Fruit fly (Drosophila melanogaster) whole organism, embryonic: ENCODE measurements around the gene CG13272.
A peak's percentile ranks its signal among the peaks of the same experiment; 100 is the strongest.

ENCODE experiments used
- Antp ChIP-seq: fragments of 200-800 bp; sonication (Bioruptor generic); optimal IDR thresholded peaks from 3 replicates; lab custom pipeline; 2016; ENCODE audit warnings: missing biosample characterization, missing genetic modification characterization
- Bgb ChIP-seq: fragments of 200-800 bp; sonication (Bioruptor generic); IDR thresholded peaks from 2 replicates; pipeline ENCODE4 v1.3.6; 2022; ENCODE audit warnings: missing biosample characterization, missing genetic modification characterization; ENCODE audit not compliant: partially characterized antibody
- CG13624 ChIP-seq: fragments of 200-800 bp; sonication (Bioruptor generic); optimal IDR thresholded peaks from 2 replicates; lab custom pipeline; 2016; ENCODE audit warnings: missing biosample characterization, missing genetic modification characterization
- CG14014 ChIP-seq: fragments of 200-800 bp; sonication (Bioruptor generic); IDR thresholded peaks from 2 replicates; pipeline ENCODE4 v1.3.6; 2022; ENCODE audit warnings: missing biosample characterization, missing genetic modification characterization
- CG15514 ChIP-seq: fragments of 200-800 bp; sonication (Bioruptor generic); optimal IDR thresholded peaks from 3 replicates; lab custom pipeline; 2017; ENCODE audit warnings: missing biosample characterization, missing genetic modification characterization, mild to moderate bottlenecking, moderate library complexity, missing genetic modification reagents
- CG16863 ChIP-seq: fragments of 200-800 bp; sonication (Bioruptor generic); optimal IDR thresholded peaks from 3 replicates; lab custom pipeline; 2016; ENCODE audit warnings: missing biosample characterization, missing genetic modification characterization
- CG17328 ChIP-seq: fragments of 200-800 bp; sonication (Bioruptor generic); IDR thresholded peaks from 2 replicates; pipeline ENCODE4 v1.3.6; 2022; ENCODE audit warnings: missing biosample characterization, missing genetic modification characterization
- CG18476 ChIP-seq: fragments of 200-800 bp; sonication (Bioruptor generic); optimal IDR thresholded peaks from 2 replicates; lab custom pipeline; 2016; ENCODE audit warnings: missing biosample characterization, mild to moderate bottlenecking, missing genetic modification characterization
- CG3163 ChIP-seq: fragments of 200-800 bp; sonication (Bioruptor generic); optimal IDR thresholded peaks from 3 replicates; lab custom pipeline; 2016; ENCODE audit warnings: missing biosample characterization, missing genetic modification characterization
- CG32772 ChIP-seq: fragments of 200-800 bp; sonication (Bioruptor generic); IDR thresholded peaks from 2 replicates; pipeline ENCODE4 v1.3.6; 2022; ENCODE audit warnings: missing biosample characterization, missing genetic modification characterization
- CG4328 ChIP-seq: fragments of 200-800 bp; sonication (Bioruptor generic); optimal IDR thresholded peaks from 3 replicates; lab custom pipeline; 2017; ENCODE audit warnings: missing biosample characterization, missing genetic modification reagents, missing genetic modification characterization
- CG7786 ChIP-seq: fragments of 200-800 bp; sonication (Bioruptor generic); optimal IDR thresholded peaks from 2 replicates; lab custom pipeline; 2016; ENCODE audit warnings: missing biosample characterization, missing genetic modification characterization
- CG7839 ChIP-seq: fragments of 200-800 bp; sonication (Bioruptor generic); optimal IDR thresholded peaks from 3 replicates; lab custom pipeline; 2018; ENCODE audit warnings: missing biosample characterization, mild to moderate bottlenecking, missing genetic modification characterization, moderate library complexity
- CG9609 ChIP-seq: fragments of 200-800 bp; sonication (Bioruptor generic); optimal IDR thresholded peaks from 3 replicates; lab custom pipeline; 2016; ENCODE audit warnings: missing biosample characterization, missing genetic modification characterization
- CG9932 ChIP-seq: fragments of 200-800 bp; sonication (Bioruptor generic); IDR thresholded peaks from 2 replicates; pipeline ENCODE4 v1.3.6; 2022; ENCODE audit warnings: missing biosample characterization, missing genetic modification characterization
- D19A ChIP-seq: fragments of 200-800 bp; optimal IDR thresholded peaks from 3 replicates; lab custom pipeline; 2019; ENCODE audit warnings: missing biosample characterization, mild to moderate bottlenecking, missing genetic modification characterization, moderate library complexity
- Deaf1 ChIP-seq: fragments of 200-800 bp; optimal IDR thresholded peaks from 3 replicates; lab custom pipeline; 2019; ENCODE audit warnings: missing biosample characterization, mild to moderate bottlenecking, missing genetic modification characterization, moderate library complexity
- Dp ChIP-seq: fragments of 200-800 bp; sonication (Bioruptor generic); optimal IDR thresholded peaks from 2 replicates; lab custom pipeline; 2018; ENCODE audit warnings: missing biosample characterization, mild to moderate bottlenecking, missing genetic modification characterization, moderate library complexity
- GATAe ChIP-seq: fragments of 200-800 bp; sonication (Bioruptor generic); conservative IDR thresholded peaks from 2 replicates; pipeline ENCODE4 v1.3.6; 2022; ENCODE audit warnings: missing biosample characterization, missing genetic modification characterization
- Gsc ChIP-seq: fragments of 200-800 bp; sonication (Bioruptor generic); IDR thresholded peaks from 2 replicates; pipeline ENCODE4 v1.3.6; 2022; ENCODE audit warnings: missing biosample characterization, missing genetic modification characterization
- Myb ChIP-seq: fragments of 200-800 bp; sonication (Bioruptor generic); optimal IDR thresholded peaks from 2 replicates; lab custom pipeline; 2016; ENCODE audit warnings: missing biosample characterization, missing genetic modification characterization
- Nf-YA ChIP-seq: fragments of 200-800 bp; sonication (Bioruptor generic); IDR thresholded peaks from 2 replicates; pipeline ENCODE4 v1.3.6; 2022; ENCODE audit warnings: missing biosample characterization, missing genetic modification characterization
- Pdp1 ChIP-seq, 2 experiments: fragments of 200-800 bp; sonication (Bioruptor generic); optimal IDR thresholded peaks; 3 replicates each; lab custom pipeline; 2016; ENCODE audit warnings: missing biosample characterization in 2 of 2, missing genetic modification characterization in 2 of 2, mild to moderate bottlenecking in 1 of 2, moderate library complexity in 1 of 2
- ara ChIP-seq: fragments of 200-800 bp; sonication (Bioruptor generic); IDR thresholded peaks from 2 replicates; pipeline ENCODE4 v1.3.6; 2022; ENCODE audit warnings: missing biosample characterization, missing genetic modification characterization
- ase ChIP-seq: fragments of 200-800 bp; sonication (Bioruptor generic); IDR thresholded peaks from 3 replicates; pipeline ENCODE4 v1.3.6; 2022; ENCODE audit warnings: missing biosample characterization, missing genetic modification characterization
- bcd ChIP-seq: fragments of 200-800 bp; sonication (Bioruptor generic); optimal IDR thresholded peaks from 2 replicates; lab custom pipeline; 2017; ENCODE audit warnings: missing biosample characterization, mild to moderate bottlenecking, missing genetic modification characterization
- bigmax ChIP-seq: fragments of 200-800 bp; sonication (Bioruptor generic); optimal IDR thresholded peaks from 2 replicates; lab custom pipeline; 2018; ENCODE audit warnings: missing biosample characterization, mild to moderate bottlenecking, missing genetic modification characterization
- disco-r ChIP-seq: fragments of 200-800 bp; sonication (Bioruptor generic); optimal IDR thresholded peaks from 2 replicates; lab custom pipeline; 2016; ENCODE audit warnings: missing biosample characterization, missing genetic modification characterization
- fd64A ChIP-seq: fragments of 200-800 bp; sonication (Bioruptor generic); optimal IDR thresholded peaks from 3 replicates; lab custom pipeline; 2018; ENCODE audit warnings: missing biosample characterization, mild to moderate bottlenecking, missing genetic modification characterization
- fd96Cb ChIP-seq: fragments of 200-800 bp; sonication (Bioruptor generic); optimal IDR thresholded peaks from 2 replicates; lab custom pipeline; 2018; ENCODE audit warnings: missing biosample characterization, mild to moderate bottlenecking, missing genetic modification characterization, moderate library complexity
- fu2 ChIP-seq: fragments of 200-800 bp; sonication (Bioruptor generic); optimal IDR thresholded peaks from 2 replicates; lab custom pipeline; 2016; ENCODE audit warnings: missing biosample characterization, missing genetic modification characterization
- h ChIP-seq: fragments of >200 bp; optimal IDR thresholded peaks from 2 replicates; lab custom pipeline; 2017
- hkb ChIP-seq, 2 experiments: fragments of 200-800 bp in 1 of 2; fragments of >200 bp in 1 of 2; sonication (Bioruptor generic) in 1 of 2; IDR thresholded peaks in 1 of 2; optimal IDR thresholded peaks in 1 of 2; 2 replicates each; pipeline versions ENCODE4 v1.3.6 to Lab custom; 2017 to 2022; ENCODE audit warnings: missing biosample characterization in 1 of 2, missing genetic modification characterization in 1 of 2
- ind ChIP-seq: fragments of 200-800 bp; sonication (Bioruptor generic); optimal IDR thresholded peaks from 3 replicates; lab custom pipeline; 2016; ENCODE audit warnings: missing biosample characterization, missing genetic modification characterization
- knrl ChIP-seq: fragments of 200-800 bp; sonication (Bioruptor generic); IDR thresholded peaks from 3 replicates; pipeline ENCODE4 v1.3.6; 2022; ENCODE audit warnings: missing biosample characterization, missing genetic modification characterization; ENCODE audit not compliant: partially characterized antibody
- lab ChIP-seq: fragments of 200-800 bp; sonication (Bioruptor generic); optimal IDR thresholded peaks from 3 replicates; lab custom pipeline; 2017; ENCODE audit warnings: missing biosample characterization, missing genetic modification characterization, mild to moderate bottlenecking, moderate library complexity, missing genetic modification reagents
- lilli ChIP-seq: fragments of 200-800 bp; sonication (Bioruptor generic); optimal IDR thresholded peaks from 3 replicates; lab custom pipeline; 2016; ENCODE audit warnings: missing biosample characterization, missing genetic modification characterization
- maf-S ChIP-seq: fragments of 200-800 bp; sonication (Bioruptor generic); optimal IDR thresholded peaks from 2 replicates; lab custom pipeline; 2016; ENCODE audit warnings: missing biosample characterization, missing genetic modification characterization
- odd ChIP-seq: fragments of 200-800 bp; sonication (Bioruptor generic); optimal IDR thresholded peaks from 2 replicates; lab custom pipeline; 2017; ENCODE audit warnings: missing biosample characterization, mild to moderate bottlenecking, missing genetic modification characterization
- onecut ChIP-seq: fragments of 200-800 bp; sonication (Bioruptor generic); IDR thresholded peaks from 2 replicates; pipeline ENCODE4 v1.3.6; 2022; ENCODE audit warnings: missing biosample characterization, missing genetic modification characterization
- phol ChIP-seq: fragments of 200-800 bp; sonication (Bioruptor generic); optimal IDR thresholded peaks from 3 replicates; lab custom pipeline; 2018; ENCODE audit warnings: missing biosample characterization, mild to moderate bottlenecking, missing genetic modification characterization, moderate library complexity
- psq ChIP-seq: fragments of 200-800 bp; sonication (Bioruptor generic); optimal IDR thresholded peaks from 2 replicates; lab custom pipeline; 2017; ENCODE audit warnings: missing biosample characterization, missing genetic modification characterization
- ranshi ChIP-seq: fragments of 200-800 bp; sonication (Bioruptor generic); IDR thresholded peaks from 2 replicates; pipeline ENCODE4 v1.3.6; 2022; ENCODE audit warnings: missing biosample characterization, missing genetic modification characterization
- scrt ChIP-seq: fragments of 200-800 bp; sonication (Bioruptor generic); optimal IDR thresholded peaks from 2 replicates; lab custom pipeline; 2018; ENCODE audit warnings: missing biosample characterization, mild to moderate bottlenecking, missing genetic modification characterization, moderate library complexity
- seq ChIP-seq: fragments of 200-800 bp; sonication (Bioruptor generic); IDR thresholded peaks from 2 replicates; pipeline ENCODE4 v1.3.6; 2022; ENCODE audit warnings: missing biosample characterization, missing genetic modification characterization
- shn ChIP-seq: fragments of 200-800 bp; sonication (Bioruptor generic); optimal IDR thresholded peaks from 3 replicates; lab custom pipeline; 2016; ENCODE audit warnings: missing biosample characterization, missing genetic modification characterization
- sisA ChIP-seq: fragments of 200-800 bp; sonication (Bioruptor generic); IDR thresholded peaks from 2 replicates; pipeline ENCODE4 v1.3.6; 2022; ENCODE audit warnings: missing biosample characterization, missing genetic modification characterization
- so ChIP-seq: fragments of 200-800 bp; sonication (Bioruptor generic); IDR thresholded peaks from 3 replicates; pipeline ENCODE4 v1.3.6; 2022; ENCODE audit warnings: missing biosample characterization, missing genetic modification characterization
- sug ChIP-seq: fragments of 200-800 bp; optimal IDR thresholded peaks from 2 replicates; lab custom pipeline; 2019; ENCODE audit warnings: missing biosample characterization, mild to moderate bottlenecking, missing genetic modification characterization, moderate library complexity
- yki ChIP-seq: fragments of >200 bp; optimal IDR thresholded peaks from 3 replicates; lab custom pipeline; 2018
- z ChIP-seq: fragments of 200-800 bp; sonication (Bioruptor generic); IDR thresholded peaks from 3 replicates; pipeline ENCODE4 v1.3.6; 2022; ENCODE audit warnings: missing biosample characterization, missing genetic modification characterization

CG13272 gene

DNA sequence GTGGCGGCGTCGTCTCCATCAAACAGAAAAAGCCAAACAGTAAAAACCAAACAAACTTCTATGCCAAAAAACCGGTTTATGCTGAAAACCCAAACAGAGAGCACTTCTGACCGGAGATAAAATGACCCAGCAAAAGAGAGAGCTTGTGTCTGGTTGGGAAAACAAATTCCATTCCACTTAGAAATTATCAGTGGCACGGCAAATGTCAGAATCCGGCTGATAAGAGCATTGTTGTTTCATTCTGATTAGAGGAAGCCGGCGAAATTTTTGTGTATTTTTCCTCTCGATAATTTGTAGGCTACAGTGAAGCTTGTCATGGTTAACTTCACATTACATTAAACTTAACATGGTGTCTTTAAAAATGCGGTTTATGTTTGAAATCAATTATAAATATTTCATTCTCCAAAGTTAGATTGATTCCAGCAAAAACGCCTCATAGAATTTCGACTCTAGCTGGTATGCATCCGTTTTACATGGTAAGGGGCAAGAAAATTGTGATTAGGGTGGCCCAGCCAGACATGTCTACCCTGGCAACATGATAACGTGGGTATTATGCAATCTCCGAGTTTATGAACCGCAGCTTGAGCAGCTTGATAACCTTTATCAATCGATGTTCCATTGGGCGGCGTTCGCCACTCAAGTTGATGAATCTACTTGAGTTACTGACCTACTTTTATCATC is 12.9 kb downstream of the CG13272 start (continued):
- TF ChIP-seq phol (tag; lab: Kevin White, UChicago) (no peak), CG17328 (GFP tag; lab: Robert Waterston, UW) (0 out of 2 replicates have a peak, but pooled peaks have one; percentile 30), CG16863 (GFP tag; lab: Kevin White, UChicago) (peak; percentile 23), CG15514 (no peak), so (no peak), fu2 (GFP tag; lab: Kevin White, UChicago) (peak; percentile 21), z (GFP tag; lab: Robert Waterston, UW) (no peak), CG13624 (GFP tag; lab: Kevin White, UChicago) (no peak), sisA (GFP tag; lab: Robert Waterston, UW) (peak; percentile 6; the same call in 1 of the 2 replicates), Gsc (GFP tag; lab: Robert Waterston, UW) (no peak), maf-S (GFP tag; lab: Kevin White, UChicago) (no peak), hkb (optimal IDR thresholded peaks at IDR 0.05; lab: Kevin White, UChicago) (no peak), hkb (GFP tag; IDR thresholded peaks at IDR 0.05; lab: Robert Waterston, UW) (no peak), bigmax (GFP tag; lab: Kevin White, UChicago) (no peak), odd (GFP tag; lab: Kevin White, UChicago) (no peak), CG9609 (peak; percentile 8), disco-r (GFP tag; lab: Kevin White, UChicago) (no peak), scrt (GFP tag; lab: Kevin White, UChicago) (no peak), ind (GFP tag; lab: Kevin White, UChicago) (peak; percentile 1), CG7786 (GFP tag; lab: Kevin White, UChicago) (no peak), Antp (GFP tag; lab: Kevin White, UChicago) (no peak), CG32772 (no peak; the same call in 1 of the 2 replicates), CG3163 (GFP tag; lab: Kevin White, UChicago) (no peak), onecut (GFP tag; lab: Robert Waterston, UW) (no peak), Myb (GFP tag; lab: Kevin White, UChicago) (peak; percentile 2), psq (GFP tag; lab: Kevin White, UChicago) (no peak), CG7839 (tag; lab: Kevin White, UChicago) (peak; percentile 36), h (lab: Kevin White, UChicago) (no peak), sug (tag; lab: Kevin White, UChicago) (peak; percentile 37), bcd (no peak), CG18476 (GFP tag; lab: Kevin White, UChicago) (no peak), ase (GFP tag; lab: Robert Waterston, UW) (no peak), fd64A (GFP tag; lab: Kevin White, UChicago) (no peak), Bgb (GFP tag; lab: Robert Waterston, UW) (no peak), CG9932 (GFP tag; lab: Robert Waterston, UW) (peak; percentile 57), yki (lab: Kevin White, UChicago) (no peak), D19A (tag; lab: Kevin White, UChicago) (no peak), CG4328 (no peak), fd96Cb (no peak), Nf-YA (GFP tag; lab: Robert Waterston, UW) (no peak), CG14014 (GFP tag; lab: Robert Waterston, UW) (peak; percentile 37), knrl (no peak), Pdp1 (GFP tag; optimal IDR thresholded peaks at IDR 0.05; lab: Kevin White, UChicago) (peak; percentile 49 to 97), ranshi (GFP tag; lab: Robert Waterston, UW) (peak; percentile 13; the same call in 1 of the 2 replicates), ara (no peak), Dp (no peak), GATAe (GFP tag; lab: Robert Waterston, UW) (peak; percentile 37; the same call in 1 of the 2 replicates), seq (GFP tag; lab: Robert Waterston, UW) (0 out of 2 replicates have a peak, but pooled peaks have one; percentile 30), shn (peak; percentile 38), lilli (peak; percentile 61), Deaf1 (tag; lab: Kevin White, UChicago) (no peak), lab (GFP tag; lab: Kevin White, UChicago) (peak; percentile 9)
